Worm (Caenorhabditis elegans) whole organism, L2 larva: ENCODE results near the gene inx-2.

ENCODE experiments used
- R02D3.7 ChIP-seq: fragments of 150-350 bp; optimal IDR thresholded peaks from 2 replicates; lab custom pipeline; 2014; ENCODE audit warnings: missing biosample characterization, missing genetic modification characterization
- ama-1 ChIP-seq: fragments of 150-350 bp; optimal IDR thresholded peaks from 2 replicates; lab custom pipeline; 2018; ENCODE audit warnings: inconsistent platforms
- ceh-16 ChIP-seq: fragments of 150-350 bp; optimal IDR thresholded peaks from 2 replicates; lab custom pipeline; 2014; ENCODE audit warnings: missing biosample characterization, missing genetic modification characterization
- egl-27 ChIP-seq: sonication (generic microtip); optimal IDR thresholded peaks from 3 replicates; lab custom pipeline; 2017; ENCODE audit warnings: missing biosample characterization, missing genetic modification reagents, missing genetic modification characterization

DNA sequence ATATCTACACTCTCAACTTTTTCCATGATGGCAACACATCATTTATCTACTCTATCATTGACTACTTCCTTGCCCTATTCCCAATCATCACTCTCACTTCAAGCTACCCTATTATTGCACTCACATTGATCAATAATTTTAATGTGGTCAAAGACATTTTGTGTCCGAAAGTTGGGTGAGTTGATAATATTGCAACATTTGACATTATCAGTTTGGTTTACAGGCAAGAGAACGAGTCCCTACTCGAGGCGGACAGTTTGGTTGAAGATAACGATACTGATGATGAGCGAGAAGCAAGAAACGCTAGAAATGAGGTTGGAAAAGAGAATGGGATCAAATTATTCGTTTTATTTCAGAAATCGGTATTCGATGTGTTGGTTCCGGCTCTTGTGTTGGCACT lies 31.8 kb downstream of the inx-2 start:
- no peak for TF ChIP-seq R02D3.7 (tag; lab: Kevin White, UChicago)
- TF ChIP-seq egl-27 (tag; lab: Kevin White, UChicago), result no peak
- no peak for TF ChIP-seq ama-1 (lab: Kevin White, UChicago)
- no peak for TF ChIP-seq ceh-16 (tag; lab: Kevin White, UChicago)
